Fruit fly (Drosophila melanogaster): ENCODE results near the gene Ndfip.

Ndfip gene

DNA sequence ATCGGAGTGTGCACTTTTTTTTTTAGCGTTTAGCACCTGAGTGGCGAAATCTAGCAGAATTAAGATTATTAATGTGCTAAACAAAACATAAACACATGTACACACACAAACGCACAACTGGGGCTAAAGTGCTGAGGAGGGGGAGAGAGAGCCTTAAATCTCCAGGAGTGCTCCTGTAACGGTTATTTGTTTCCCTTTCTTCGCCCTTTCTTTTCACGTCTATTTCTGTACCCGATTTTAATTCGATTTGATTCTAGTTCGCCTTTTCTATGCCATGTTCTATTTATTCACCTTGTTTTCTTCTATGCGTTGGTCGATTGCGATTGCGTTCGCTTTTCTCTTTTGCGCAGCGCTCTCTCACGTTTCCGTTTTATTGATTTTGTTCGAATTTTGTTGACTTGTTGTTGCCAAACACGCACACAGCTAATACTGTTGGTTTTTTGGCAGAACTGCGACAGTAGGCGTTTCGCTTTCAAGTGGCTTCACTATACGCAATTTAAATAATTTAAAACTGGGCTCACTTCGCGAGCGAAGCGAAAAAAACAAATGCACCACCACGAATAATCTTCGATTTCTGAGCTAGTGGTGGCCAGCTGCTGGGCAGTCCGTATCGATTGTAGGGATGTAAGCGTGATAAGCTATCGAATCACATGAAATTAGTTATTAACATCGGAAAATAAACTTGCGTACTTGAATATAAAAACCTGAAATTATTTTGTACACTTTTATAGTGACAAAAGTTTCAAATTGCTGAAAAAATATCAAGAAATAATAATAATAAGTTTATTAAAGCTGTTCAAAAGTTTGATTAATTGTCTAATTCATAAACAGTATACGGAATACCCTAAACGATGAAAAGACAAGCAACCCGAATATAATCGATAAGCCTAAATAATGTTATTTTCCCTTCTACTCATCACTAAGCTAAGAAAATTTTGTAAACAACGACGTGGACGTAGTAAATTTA lies at the start of gene Ndfip, which contains the start of the genes Krn and CG7484:
Gene Ndfip (minus strand): TSS at position 580 of the 967 bp plus-strand sequence.
Gene Krn (minus strand): TSS at position 580 of the 967 bp plus-strand sequence.
Gene CG7484 (plus strand): TSS at position 917 of the 967 bp plus-strand sequence.
- TF ChIP-seq noc (tag; optimal IDR thresholded peaks at IDR 0.05) = peak; percentile 92

dm6 chr3L:17689579-17690191 lies 35.6 kb upstream of the Ndfip start, which contains the start of gene Ccn:
Ccn (plus strand) TSS chr3L:17690015.
- no peak for TF ChIP-seq noc (tag; optimal IDR thresholded peaks at IDR 0.05)

DNA sequence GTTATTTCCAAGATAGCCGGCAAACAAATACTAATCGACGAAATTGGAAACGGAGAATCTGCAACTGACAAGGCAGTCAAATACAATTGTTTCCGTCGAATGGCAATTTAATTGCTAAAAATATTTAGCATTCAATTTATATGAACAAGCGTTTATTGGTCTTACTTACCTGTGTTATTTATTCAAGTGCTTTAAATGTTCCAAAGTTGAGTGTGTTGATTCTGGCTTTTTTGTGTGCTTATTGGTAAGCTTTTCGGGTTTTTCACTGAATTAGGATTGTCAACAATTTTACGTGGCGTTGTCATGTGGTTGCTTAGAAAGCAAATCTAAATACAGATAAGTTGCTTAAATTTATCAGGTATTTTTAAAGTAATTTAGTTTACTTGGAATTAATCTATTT lies 17.7 kb upstream of the Ndfip start:
- TF ChIP-seq noc (tag; optimal IDR thresholded peaks at IDR 0.05) = no peak

- no peak for TF ChIP-seq noc (tag; optimal IDR thresholded peaks at IDR 0.05)
These were observed 17.2 kb upstream of the Ndfip start, which contains the start of gene CG34251 for dm6 chr3L:17671322-17671721. CG34251 (plus strand) TSS chr3L:17671622.

- TF ChIP-seq noc (tag; optimal IDR thresholded peaks at IDR 0.05) = no peak
These were observed 15.1 kb upstream of the Ndfip start, which contains the start of gene Crtc for dm6 chr3L:17668945-17669779. Crtc (minus strand) TSS chr3L:17669234.

- TF ChIP-seq noc (tag; optimal IDR thresholded peaks at IDR 0.05) = no peak
These were observed 14.4 kb upstream of the Ndfip start for dm6 chr3L:17668386-17668944.

- no peak for TF ChIP-seq noc (tag; optimal IDR thresholded peaks at IDR 0.05)
These were observed 13.7 kb upstream of the Ndfip start for dm6 chr3L:17667642-17668362.

DNA sequence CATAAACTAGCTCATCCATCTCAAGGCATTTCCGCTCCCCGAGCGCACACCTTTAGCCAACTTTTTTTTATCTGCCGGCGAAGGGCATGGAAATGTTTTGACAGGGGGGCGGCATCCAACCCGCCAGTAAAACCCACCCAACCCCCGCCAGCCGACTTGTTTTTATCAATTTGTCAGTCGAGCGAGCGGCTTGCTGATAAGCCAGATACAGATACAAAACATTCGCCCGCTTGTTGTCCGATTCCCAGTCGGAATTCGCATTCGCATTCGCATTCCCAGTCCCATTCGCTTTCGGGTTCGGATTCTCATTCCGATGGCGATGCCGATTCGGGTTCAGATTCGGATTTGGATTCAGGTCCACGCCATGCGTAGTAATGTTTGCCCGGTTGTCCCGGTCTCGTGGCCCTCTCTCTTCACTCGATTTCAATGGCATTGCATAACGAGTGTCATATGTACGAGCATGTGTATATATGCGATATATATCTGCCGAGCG lies 11.1 kb upstream of the Ndfip start:
- TF ChIP-seq noc (tag; optimal IDR thresholded peaks at IDR 0.05) = peak; percentile 80

- TF ChIP-seq noc (tag; optimal IDR thresholded peaks at IDR 0.05) = no peak
These were observed 9.6 kb upstream of the Ndfip start for dm6 chr3L:17663647-17664046.

DNA sequence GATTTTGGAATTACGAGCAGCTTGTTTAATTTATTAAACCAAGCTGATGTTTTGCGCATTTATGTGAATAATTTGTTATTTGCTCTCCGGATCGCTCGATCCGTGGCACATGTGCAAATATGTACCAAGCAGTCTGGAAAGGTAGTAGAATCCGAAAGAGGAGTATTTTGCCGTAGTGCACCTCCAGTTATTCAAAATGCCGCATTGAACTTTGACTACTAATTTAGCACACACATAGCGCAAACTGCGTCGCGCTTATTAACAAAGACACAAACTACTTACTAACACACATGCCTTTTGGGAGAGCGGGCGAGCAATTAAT lies 5.1 kb upstream of the Ndfip start:
- peak; percentile 34 for TF ChIP-seq noc (tag; optimal IDR thresholded peaks at IDR 0.05)

- TF ChIP-seq noc (tag; optimal IDR thresholded peaks at IDR 0.05) = peak; percentile 95
These were observed 4.6 kb upstream of the Ndfip start for dm6 chr3L:17658423-17659267.

- peak; percentile 26 for TF ChIP-seq noc (tag; optimal IDR thresholded peaks at IDR 0.05)
These were observed 3.8 kb upstream of the Ndfip start for dm6 chr3L:17657728-17658379.

DNA sequence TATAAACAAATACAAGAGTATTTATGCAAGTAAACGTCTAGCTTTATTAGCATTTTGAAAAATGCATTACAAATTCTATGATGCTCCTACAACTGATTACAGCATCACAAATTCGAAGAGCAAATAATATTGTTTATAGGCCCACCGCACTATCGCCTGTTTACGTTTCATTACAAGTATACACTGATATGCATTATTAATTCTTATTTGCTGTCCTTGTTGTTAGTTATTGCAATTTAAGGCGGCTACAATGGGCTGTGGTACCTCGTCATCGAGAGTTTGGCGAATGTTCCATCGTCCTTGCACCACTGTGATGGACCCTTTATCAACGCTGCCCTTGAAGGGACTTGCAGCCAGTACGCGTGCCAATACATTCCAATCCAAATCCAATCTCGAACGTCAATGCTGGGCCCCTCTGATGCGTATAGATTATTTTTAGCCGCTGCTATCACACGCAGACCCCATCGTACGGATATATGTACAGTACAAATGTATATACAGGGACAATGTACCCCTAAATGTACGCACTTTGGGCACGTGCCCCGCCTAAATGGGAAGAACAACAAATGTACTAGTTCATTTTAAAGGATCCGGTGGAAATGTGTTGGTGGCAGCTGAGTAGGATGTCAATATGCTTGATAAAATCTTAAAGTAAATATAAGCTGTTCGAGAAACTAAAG lies 2.8 kb upstream of the Ndfip start:
- no peak for TF ChIP-seq noc (tag; optimal IDR thresholded peaks at IDR 0.05)

Data from whole organism, larva.